Fruit fly (Drosophila melanogaster): ENCODE results near the gene CG33922.

DNA sequence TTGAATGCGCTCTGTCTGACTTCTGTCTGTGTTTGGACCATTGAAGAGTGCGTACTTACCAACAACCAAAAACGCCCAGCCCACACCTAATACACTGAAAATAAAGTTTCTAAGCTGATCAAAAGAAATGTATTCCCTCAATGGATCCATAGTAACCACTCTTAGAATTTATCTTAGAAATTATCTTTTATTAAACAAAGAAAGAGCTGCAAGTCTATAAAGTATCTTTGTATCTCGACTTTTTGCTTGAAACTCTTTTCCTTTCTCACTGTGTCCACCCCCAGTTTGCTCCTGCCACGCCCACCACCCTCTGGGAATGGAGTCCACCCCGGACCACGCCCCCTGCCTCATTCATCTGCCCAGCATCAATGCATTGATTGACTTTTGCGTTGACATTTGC lies 33.7 kb upstream of the CG33922 start:
- TF ChIP-seq GATAe (GFP tag; conservative IDR thresholded peaks at IDR 0.05) (no peak), luna (GFP tag; optimal IDR thresholded peaks at IDR 0.05) (no peak)

Data from whole organism, embryonic.